Fruit fly (Drosophila melanogaster) whole organism, embryonic: ENCODE measurements around the gene CG42340.

Source experiments
- Adf1 ChIP-seq: fragments of 200-800 bp; sonication (Bioruptor generic); IDR thresholded peaks from 2 replicates; pipeline ENCODE4 v1.3.6; 2022; ENCODE audit warnings: missing biosample characterization, missing genetic modification characterization
- Atf3 ChIP-seq: fragments of 200-800 bp; sonication (Bioruptor generic); optimal IDR thresholded peaks from 3 replicates; lab custom pipeline; 2016; ENCODE audit warnings: missing biosample characterization, missing genetic modification characterization
- Awh ChIP-seq: fragments of 200-800 bp; sonication (Bioruptor generic); IDR thresholded peaks from 2 replicates; pipeline ENCODE4, ENCODE4 v1.3.6; 2022; ENCODE audit warnings: missing biosample characterization, missing genetic modification characterization
- Bgb ChIP-seq: fragments of 200-800 bp; sonication (Bioruptor generic); IDR thresholded peaks from 2 replicates; pipeline ENCODE4 v1.3.6; 2022; ENCODE audit warnings: missing biosample characterization, missing genetic modification characterization; ENCODE audit not compliant: partially characterized antibody
- Blimp-1 ChIP-seq: fragments of 200-800 bp; sonication (Bioruptor generic); optimal IDR thresholded peaks from 3 replicates; lab custom pipeline; 2018; ENCODE audit warnings: missing biosample characterization, missing genetic modification characterization, mild to moderate bottlenecking, moderate library complexity, missing genetic modification reagents
- CG10267 ChIP-seq: fragments of 200-800 bp; sonication (Bioruptor generic); optimal IDR thresholded peaks from 2 replicates; lab custom pipeline; 2018; ENCODE audit warnings: missing biosample characterization, mild to moderate bottlenecking, missing genetic modification characterization, moderate library complexity
- CG10462 ChIP-seq: fragments of 200-800 bp; sonication (Bioruptor generic); optimal IDR thresholded peaks from 2 replicates; lab custom pipeline; 2016; ENCODE audit warnings: missing biosample characterization, missing genetic modification characterization
- CG11398 ChIP-seq: fragments of 200-800 bp; sonication (Bioruptor generic); optimal IDR thresholded peaks from 2 replicates; lab custom pipeline; 2016; ENCODE audit warnings: missing biosample characterization, missing genetic modification characterization
- CG12219 ChIP-seq: fragments of 200-800 bp; sonication (Bioruptor generic); optimal IDR thresholded peaks from 3 replicates; lab custom pipeline; 2018; ENCODE audit warnings: missing biosample characterization, mild to moderate bottlenecking, missing genetic modification characterization
- CG12744 ChIP-seq: fragments of 200-800 bp; sonication (Bioruptor generic); optimal IDR thresholded peaks from 2 replicates; lab custom pipeline; 2016; ENCODE audit warnings: missing biosample characterization, missing genetic modification characterization
- CG15696 ChIP-seq: fragments of 200-800 bp; sonication (Bioruptor generic); optimal IDR thresholded peaks from 2 replicates; lab custom pipeline; 2019; ENCODE audit warnings: missing biosample characterization, mild to moderate bottlenecking, missing genetic modification characterization, moderate library complexity
- CG16863 ChIP-seq: fragments of 200-800 bp; sonication (Bioruptor generic); optimal IDR thresholded peaks from 3 replicates; lab custom pipeline; 2016; ENCODE audit warnings: missing biosample characterization, missing genetic modification characterization
- CG17802 ChIP-seq: fragments of 200-800 bp; sonication (Bioruptor generic); optimal IDR thresholded peaks from 2 replicates; lab custom pipeline; 2018; ENCODE audit warnings: missing biosample characterization, mild to moderate bottlenecking, missing genetic modification characterization, moderate library complexity
- CG2202 ChIP-seq: fragments of 200-800 bp; sonication (Bioruptor generic); optimal IDR thresholded peaks from 2 replicates; lab custom pipeline; 2018; ENCODE audit warnings: missing biosample characterization, mild to moderate bottlenecking, missing genetic modification characterization
- CG2875 ChIP-seq: fragments of 200-800 bp; sonication (Bioruptor generic); optimal IDR thresholded peaks from 2 replicates; lab custom pipeline; 2017; ENCODE audit warnings: missing biosample characterization, mild to moderate bottlenecking, missing genetic modification characterization, missing genetic modification reagents
- CG4617 ChIP-seq: fragments of 200-800 bp; sonication (Bioruptor generic); optimal IDR thresholded peaks from 3 replicates; lab custom pipeline; 2016; ENCODE audit warnings: missing biosample characterization, missing genetic modification characterization, borderline replicate concordance
- CG5953 ChIP-seq: fragments of 200-800 bp; sonication (Bioruptor generic); IDR thresholded peaks from 2 replicates; pipeline ENCODE4 v1.3.6; 2022; ENCODE audit warnings: missing biosample characterization, missing genetic modification characterization
- CG6765 ChIP-seq: fragments of 200-800 bp; sonication (Bioruptor generic); optimal IDR thresholded peaks from 3 replicates; lab custom pipeline; 2017; ENCODE audit warnings: missing biosample characterization, mild to moderate bottlenecking, missing genetic modification characterization
- CG9727 ChIP-seq: fragments of 200-800 bp; sonication (Bioruptor generic); optimal IDR thresholded peaks from 3 replicates; lab custom pipeline; 2017; ENCODE audit warnings: missing biosample characterization, mild to moderate bottlenecking, missing genetic modification characterization
- CG9817 ChIP-seq: fragments of 200-800 bp; sonication (Bioruptor generic); optimal IDR thresholded peaks from 2 replicates; lab custom pipeline; 2018; ENCODE audit warnings: missing biosample characterization, mild to moderate bottlenecking, missing genetic modification characterization, moderate library complexity
- Dbx ChIP-seq: fragments of 200-800 bp; sonication (Bioruptor generic); IDR thresholded peaks from 3 replicates; pipeline ENCODE4 v1.3.6; 2022; ENCODE audit warnings: missing biosample characterization, missing genetic modification characterization
- Fer3 ChIP-seq: fragments of 200-800 bp; sonication (Bioruptor generic); optimal IDR thresholded peaks from 2 replicates; lab custom pipeline; 2018; ENCODE audit warnings: missing biosample characterization, mild to moderate bottlenecking, missing genetic modification characterization, moderate library complexity
- H15 ChIP-seq: fragments of 200-800 bp; sonication (Bioruptor generic); IDR thresholded peaks from 3 replicates; pipeline ENCODE4 v1.3.6; 2022; ENCODE audit warnings: missing biosample characterization, missing genetic modification characterization
- Med ChIP-seq: fragments of 200-800 bp; sonication (Bioruptor generic); peaks from one replicate; lab custom pipeline; 2016; ENCODE audit warnings: missing biosample characterization, missing genetic modification characterization, mild to moderate bottlenecking, inconsistent platforms, moderate library complexity
- NC2β ChIP-seq: fragments of 200-800 bp; sonication (Bioruptor generic); optimal IDR thresholded peaks from 2 replicates; lab custom pipeline; 2016; ENCODE audit warnings: missing biosample characterization, missing genetic modification characterization
- NfI ChIP-seq: fragments of 200-800 bp; sonication (Bioruptor generic); optimal IDR thresholded peaks from 3 replicates; lab custom pipeline; 2018; ENCODE audit warnings: missing biosample characterization, mild to moderate bottlenecking, missing genetic modification characterization, moderate library complexity
- Optix ChIP-seq: fragments of 200-800 bp; sonication (Bioruptor generic); IDR thresholded peaks from 3 replicates; pipeline ENCODE4 v1.3.6; 2022; ENCODE audit warnings: missing biosample characterization, missing genetic modification characterization
- Ravus ChIP-seq: fragments of 200-800 bp; sonication (Bioruptor generic); IDR thresholded peaks from 2 replicates; pipeline ENCODE4 v1.3.6; 2022; ENCODE audit warnings: missing biosample characterization, missing genetic modification characterization
- Xbp1 ChIP-seq: fragments of 200-800 bp; sonication (Bioruptor generic); optimal IDR thresholded peaks from 3 replicates; lab custom pipeline; 2016; ENCODE audit warnings: missing biosample characterization, mild to moderate bottlenecking, missing genetic modification characterization
- ac ChIP-seq: fragments of 200-800 bp; sonication (Bioruptor generic); optimal IDR thresholded peaks from 3 replicates; lab custom pipeline; 2017; ENCODE audit warnings: missing biosample characterization, mild to moderate bottlenecking, missing genetic modification characterization
- ap ChIP-seq: fragments of 200-800 bp; sonication (Bioruptor generic); IDR thresholded peaks from 2 replicates; pipeline ENCODE4 v1.3.6; 2022; ENCODE audit warnings: missing biosample characterization, missing genetic modification characterization
- br ChIP-seq: fragments of >200 bp; optimal IDR thresholded peaks from 2 replicates; lab custom pipeline; 2017
- chn ChIP-seq: fragments of 200-800 bp; sonication (Bioruptor generic); optimal IDR thresholded peaks from 2 replicates; lab custom pipeline; 2016; ENCODE audit warnings: missing biosample characterization, missing genetic modification characterization
- dmrt11E ChIP-seq: fragments of 200-800 bp; sonication (Bioruptor generic); optimal IDR thresholded peaks from 3 replicates; lab custom pipeline; 2018; ENCODE audit warnings: missing biosample characterization, mild to moderate bottlenecking, missing genetic modification characterization, moderate library complexity
- fd102C ChIP-seq: fragments of 200-800 bp; sonication (Bioruptor generic); optimal IDR thresholded peaks from 2 replicates; lab custom pipeline; 2018; ENCODE audit warnings: missing biosample characterization, mild to moderate bottlenecking, missing genetic modification characterization, moderate library complexity
- fru ChIP-seq: fragments of >200 bp; optimal IDR thresholded peaks from 2 replicates; lab custom pipeline; 2017
- grau ChIP-seq: fragments of 200-800 bp; optimal IDR thresholded peaks from 3 replicates; lab custom pipeline; 2019; ENCODE audit warnings: missing biosample characterization, mild to moderate bottlenecking, missing genetic modification characterization, moderate library complexity
- lilli ChIP-seq: fragments of 200-800 bp; sonication (Bioruptor generic); optimal IDR thresholded peaks from 3 replicates; lab custom pipeline; 2016; ENCODE audit warnings: missing biosample characterization, missing genetic modification characterization
- lola ChIP-seq, 3 experiments: fragments of >200 bp in 2 of 3; fragments of 200-800 bp in 1 of 3; sonication (Bioruptor generic) in 1 of 3; optimal IDR thresholded peaks; 2 replicates each; lab custom pipeline; 2017 to 2019; ENCODE audit warnings: missing biosample characterization in 3 of 3, missing genetic modification characterization in 3 of 3, mild to moderate bottlenecking in 1 of 3, moderate library complexity in 1 of 3
- nerfin-2 ChIP-seq: fragments of 200-800 bp; sonication (Bioruptor generic); IDR thresholded peaks from 2 replicates; pipeline ENCODE4 v1.3.6; 2022; ENCODE audit warnings: missing biosample characterization, missing genetic modification characterization; ENCODE audit not compliant: partially characterized antibody
- pb ChIP-seq: fragments of 200-800 bp; sonication (Bioruptor generic); optimal IDR thresholded peaks from 3 replicates; lab custom pipeline; 2016; ENCODE audit warnings: missing biosample characterization, missing genetic modification characterization
- sens ChIP-seq: fragments of 200-800 bp; sonication (Bioruptor generic); peaks from one replicate; lab custom pipeline; 2016; ENCODE audit warnings: missing biosample characterization, missing genetic modification characterization
- seq ChIP-seq: fragments of 200-800 bp; sonication (Bioruptor generic); IDR thresholded peaks from 2 replicates; pipeline ENCODE4 v1.3.6; 2022; ENCODE audit warnings: missing biosample characterization, missing genetic modification characterization
- sisA ChIP-seq: fragments of 200-800 bp; sonication (Bioruptor generic); IDR thresholded peaks from 2 replicates; pipeline ENCODE4 v1.3.6; 2022; ENCODE audit warnings: missing biosample characterization, missing genetic modification characterization
- sqz ChIP-seq: fragments of 200-800 bp; sonication (Bioruptor generic); optimal IDR thresholded peaks from 3 replicates; lab custom pipeline; 2018; ENCODE audit warnings: missing biosample characterization, mild to moderate bottlenecking, missing genetic modification characterization
- stc ChIP-seq: fragments of 200-800 bp; sonication (Bioruptor generic); IDR thresholded peaks from 2 replicates; pipeline ENCODE4 v1.3.6; 2022; ENCODE audit warnings: missing biosample characterization, missing genetic modification characterization
- tna ChIP-seq: fragments of 200-800 bp; sonication (Bioruptor generic); IDR thresholded peaks from 2 replicates; pipeline ENCODE4 v1.3.6; 2022; ENCODE audit warnings: missing biosample characterization, missing genetic modification characterization; ENCODE audit not compliant: partially characterized antibody
- trh ChIP-seq: fragments of 200-800 bp; sonication (Bioruptor generic); optimal IDR thresholded peaks from 2 replicates; lab custom pipeline; 2016; ENCODE audit warnings: missing biosample characterization, missing genetic modification characterization
- twi ChIP-seq: fragments of 200-800 bp; optimal IDR thresholded peaks from 2 replicates; lab custom pipeline; 2019; ENCODE audit warnings: missing biosample characterization, mild to moderate bottlenecking, missing genetic modification characterization, moderate library complexity
- zen2 ChIP-seq: fragments of 200-800 bp; sonication (Bioruptor generic); IDR thresholded peaks from 3 replicates; pipeline ENCODE4 v1.3.6; 2022; ENCODE audit warnings: missing biosample characterization, missing genetic modification characterization; ENCODE audit not compliant: partially characterized antibody

CG42340 gene

dm6 chrX:6533101-6533636 lies 9.0 kb upstream of the CG42340 start, which contains the start of gene RpL7A (continued):
- TF ChIP-seq ap (GFP tag; lab: Robert Waterston, UW) (peak; percentile 38; the same call in 1 of the 2 replicates), lola (GFP tag; optimal IDR thresholded peaks at IDR 0.05; lab: Kevin White, UChicago) (peak in 1 of 3 experiments; percentile 2), CG6765 (GFP tag; lab: Kevin White, UChicago) (peak; percentile 84), CG10267 (peak; percentile 88), CG12219 (GFP tag; lab: Kevin White, UChicago) (peak; percentile 71), Atf3 (GFP tag; lab: Kevin White, UChicago) (peak; percentile 19), tna (GFP tag; lab: Robert Waterston, UW) (no peak), seq (GFP tag; lab: Robert Waterston, UW) (peak; percentile 42; the same call in 1 of the 2 replicates), CG16863 (GFP tag; lab: Kevin White, UChicago) (no peak), sisA (GFP tag; lab: Robert Waterston, UW) (peak; percentile 35; the same call in 1 of the 2 replicates), CG15696 (tag; lab: Kevin White, UChicago) (no peak), CG5953 (GFP tag; lab: Robert Waterston, UW) (peak; percentile 45), CG10462 (GFP tag; lab: Kevin White, UChicago) (no peak), CG9817 (tag; lab: Kevin White, UChicago) (peak; percentile 25), ac (GFP tag; lab: Kevin White, UChicago) (peak; percentile 70), CG4617 (peak; percentile 3), Dbx (GFP tag; lab: Robert Waterston, UW) (peak; percentile 50; the same call in 2 of the 3 replicates), CG11398 (GFP tag; lab: Kevin White, UChicago) (peak; percentile 50), chn (GFP tag; lab: Kevin White, UChicago) (peak; percentile 14), stc (GFP tag; lab: Robert Waterston, UW) (peak; percentile 42), fru (lab: Kevin White, UChicago) (no peak), Xbp1 (GFP tag; lab: Kevin White, UChicago) (peak; percentile 53), NC2β (GFP tag; lab: Kevin White, UChicago) (peak; percentile 84), Awh (GFP tag; lab: Robert Waterston, UW) (peak; percentile 72), CG2875 (GFP tag; lab: Kevin White, UChicago) (peak; percentile 74), CG17802 (tag; lab: Kevin White, UChicago) (peak; percentile 48), sqz (GFP tag; lab: Kevin White, UChicago) (peak; percentile 72), nerfin-2 (no peak), NfI (GFP tag; lab: Kevin White, UChicago) (peak; percentile 81), twi (peak; percentile 30), Fer3 (tag; lab: Kevin White, UChicago) (peak; percentile 61), sens (GFP tag; lab: Kevin White, UChicago) (peak; percentile 79), pb (GFP tag; lab: Kevin White, UChicago) (peak; percentile 41), Bgb (GFP tag; lab: Robert Waterston, UW) (no peak), CG9727 (GFP tag; lab: Kevin White, UChicago) (peak; percentile 75), lilli (GFP tag; lab: Kevin White, UChicago) (no peak), CG2202 (tag; lab: Kevin White, UChicago) (peak; percentile 65), Blimp-1 (no peak), Ravus (GFP tag; lab: Robert Waterston, UW) (no peak), grau (tag; lab: Kevin White, UChicago) (peak; percentile 37), dmrt11E (tag; lab: Kevin White, UChicago) (peak; percentile 34), Optix (GFP tag; lab: Robert Waterston, UW) (peak; percentile 63; the same call in 2 of the 3 replicates), Med (GFP tag; lab: Kevin White, UChicago) (peak; percentile 96), trh (peak; percentile 3), Adf1 (GFP tag; lab: Robert Waterston, UW) (no peak), br (lab: Kevin White, UChicago) (no peak), fd102C (GFP tag; lab: Kevin White, UChicago) (peak; percentile 65), CG12744 (GFP tag; lab: Kevin White, UChicago) (peak; percentile 10), H15 (peak; percentile 67; the same call in 2 of the 3 replicates), zen2 (GFP tag; lab: Robert Waterston, UW) (no peak)
